Fruit fly (Drosophila melanogaster): Measurements from ENCODE around the gene Xrp1.

dm6 chr3R:18914594-18915275, at the start of gene Xrp1:
- peak; percentile 43 for TF ChIP-seq lab (GFP tag; optimal IDR thresholded peaks at IDR 0.05)
- TF ChIP-seq MESR4 (GFP tag; optimal IDR thresholded peaks at IDR 0.05), result no peak
- TF ChIP-seq CG18764 (GFP tag; optimal IDR thresholded peaks at IDR 0.05), result no peak
- no peak for TF ChIP-seq CG4730 (GFP tag; IDR thresholded peaks at IDR 0.05)
- no peak for TF ChIP-seq gsb-n (tag; optimal IDR thresholded peaks at IDR 0.05)
- TF ChIP-seq scrt (GFP tag; optimal IDR thresholded peaks at IDR 0.05), result no peak
- no peak for TF ChIP-seq tup (GFP tag; optimal IDR thresholded peaks at IDR 0.05)
- no peak for TF ChIP-seq H2.0 (GFP tag; IDR thresholded peaks at IDR 0.05)
- TF ChIP-seq zfh2 (GFP tag; optimal IDR thresholded peaks at IDR 0.05), result no peak
- TF ChIP-seq eve (GFP tag; optimal IDR thresholded peaks at IDR 0.05), result no peak
- no peak for TF ChIP-seq CG15696 (tag; optimal IDR thresholded peaks at IDR 0.05)
- no peak for TF ChIP-seq CG10209 (GFP tag; optimal IDR thresholded peaks at IDR 0.05)
- no peak for TF ChIP-seq Adf1 (GFP tag; IDR thresholded peaks at IDR 0.05)

Measured in whole organism, embryonic.